Fruit fly (Drosophila melanogaster): ENCODE results near the gene CG9356.
A peak's percentile ranks its signal among the peaks of the same experiment; 100 is the strongest.

The CG9356 gene

dm6 chr3R:9393542-9394025 lies 10.5 kb downstream of the CG9356 start (continued):
- TF ChIP-seq gfzf (GFP tag; optimal IDR thresholded peaks at IDR 0.05) (no peak), CG6689 (GFP tag; IDR thresholded peaks at IDR 0.05) (peak; percentile 60; the same call in 1 of the 2 replicates), Chrac-16 (GFP tag; optimal IDR thresholded peaks at IDR 0.05) (peak; percentile 46), CG1529 (GFP tag; optimal IDR thresholded peaks at IDR 0.05) (peak; percentile 67), CG11085 (GFP tag; IDR thresholded peaks at IDR 0.05) (no peak), btn (GFP tag; optimal IDR thresholded peaks at IDR 0.05) (no peak), CG4730 (GFP tag; IDR thresholded peaks at IDR 0.05) (peak; percentile 49; the same call in 1 of the 2 replicates), CG15514 (GFP tag; optimal IDR thresholded peaks at IDR 0.05) (peak; percentile 48), lab (GFP tag; optimal IDR thresholded peaks at IDR 0.05) (peak; percentile 84), Hsf (GFP tag; optimal IDR thresholded peaks at IDR 0.05) (peak; percentile 49), pzg (GFP tag; optimal IDR thresholded peaks at IDR 0.05) (no peak), TFAM (GFP tag; optimal IDR thresholded peaks at IDR 0.05) (peak; percentile 48), hb (GFP tag; IDR thresholded peaks at IDR 0.05; ENCODE audit: partially characterized antibody) (no peak), CG2889 (GFP tag; IDR thresholded peaks at IDR 0.05) (no peak), HLH54F (GFP tag; optimal IDR thresholded peaks at IDR 0.05) (no peak), Oaz (GFP tag; IDR thresholded peaks at IDR 0.05) (no peak), CG18011 (GFP tag; optimal IDR thresholded peaks at IDR 0.05) (peak; percentile 7), Sry-β (GFP tag; optimal IDR thresholded peaks at IDR 0.05) (peak; percentile 33), CkIIα-i1 (GFP tag; IDR thresholded peaks at IDR 0.05) (no peak), salm (tag; optimal IDR thresholded peaks at IDR 0.05) (peak; percentile 58), gce (GFP tag; IDR thresholded peaks at IDR 0.05) (peak; percentile 70; the same call in 2 of the 3 replicates), da (GFP tag; optimal IDR thresholded peaks at IDR 0.05) (no peak), CG6854 (GFP tag; optimal IDR thresholded peaks at IDR 0.05) (peak; percentile 13), E2f1 (GFP tag; IDR thresholded peaks at IDR 0.05) (peak; percentile 74), ac (GFP tag; optimal IDR thresholded peaks at IDR 0.05) (peak; percentile 84), nom (GFP tag; optimal IDR thresholded peaks at IDR 0.05) (peak; percentile 93), psq (GFP tag; optimal IDR thresholded peaks at IDR 0.05) (no peak), CG6272 (GFP tag; IDR thresholded peaks at IDR 0.05) (no peak), Lim3 (GFP tag; IDR thresholded peaks at IDR 0.05) (no peak), CG10366 (GFP tag; IDR thresholded peaks at IDR 0.05) (peak; percentile 39), CG6791 (GFP tag; IDR thresholded peaks at IDR 0.05; ENCODE audit: partially characterized antibody) (no peak), Deaf1 (tag; optimal IDR thresholded peaks at IDR 0.05) (no peak), Med (GFP tag) (peak; percentile 84), crc (GFP tag; optimal IDR thresholded peaks at IDR 0.05) (peak; percentile 15)

dm6 chr3R:9392421-9392820 lies 11.6 kb downstream of the CG9356 start:
- TF ChIP-seq CG8290 (GFP tag; optimal IDR thresholded peaks at IDR 0.05) (no peak), CG8290 (tag; optimal IDR thresholded peaks at IDR 0.05) (no peak), exex (tag; optimal IDR thresholded peaks at IDR 0.05) (peak; percentile 53), CG11456 (GFP tag; IDR thresholded peaks at IDR 0.05) (no peak), Vsx1 (GFP tag; optimal IDR thresholded peaks at IDR 0.05) (peak; percentile 3), CG11093 (GFP tag; IDR thresholded peaks at IDR 0.05) (no peak), grn (GFP tag; optimal IDR thresholded peaks at IDR 0.05) (peak; percentile 20), dpn (GFP tag; optimal IDR thresholded peaks at IDR 0.05) (no peak), Gsc (GFP tag; IDR thresholded peaks at IDR 0.05) (no peak), sens (GFP tag) (peak; percentile 53)

Measured in whole organism, embryonic.